Worm (Caenorhabditis elegans) whole organism, L3 larva: Measurements from ENCODE around the gene chil-9.

Source experiments
- R02D3.7 ChIP-seq: fragments of 150-350 bp; optimal IDR thresholded peaks from 2 replicates; lab custom pipeline; 2014; ENCODE audit warnings: missing biosample characterization, missing genetic modification characterization
- ZK546.5 ChIP-seq: sonication (generic microtip); optimal IDR thresholded peaks from 2 replicates; lab custom pipeline; 2017; ENCODE audit warnings: missing biosample characterization, missing genetic modification characterization
- aly-2 ChIP-seq: fragments of 150-350 bp; optimal IDR thresholded peaks from 2 replicates; lab custom pipeline; 2014; ENCODE audit warnings: missing biosample characterization, missing genetic modification characterization
- ama-1 ChIP-seq: fragments of 150-350 bp; optimal IDR thresholded peaks from 2 replicates; lab custom pipeline; 2018
- ceh-16 ChIP-seq: sonication (generic microtip); optimal IDR thresholded peaks from 2 replicates; lab custom pipeline; 2017; ENCODE audit warnings: missing biosample characterization, missing genetic modification characterization
- ceh-28 ChIP-seq: fragments of 150-350 bp; optimal IDR thresholded peaks from 2 replicates; lab custom pipeline; 2014; ENCODE audit warnings: missing biosample characterization, missing genetic modification reagents, missing genetic modification characterization
- ceh-82 ChIP-seq: fragments of 150-350 bp; optimal IDR thresholded peaks from 2 replicates; lab custom pipeline; 2014; ENCODE audit warnings: missing biosample characterization, missing genetic modification characterization
- ceh-9 ChIP-seq: sonication (generic microtip); optimal IDR thresholded peaks from 2 replicates; lab custom pipeline; 2018; ENCODE audit warnings: missing biosample characterization, missing genetic modification characterization
- daf-12 ChIP-seq: fragments of 150-350 bp; optimal IDR thresholded peaks from 2 replicates; lab custom pipeline; 2014; ENCODE audit warnings: missing biosample characterization, missing genetic modification reagents, missing genetic modification characterization
- egl-27 ChIP-seq: sonication (generic microtip); optimal IDR thresholded peaks from 4 replicates; lab custom pipeline; 2017; ENCODE audit warnings: missing biosample characterization, missing genetic modification reagents, missing genetic modification characterization
- egl-5 ChIP-seq: fragments of 150-350 bp; optimal IDR thresholded peaks from 2 replicates; lab custom pipeline; 2017; ENCODE audit warnings: missing biosample characterization, missing genetic modification reagents, missing genetic modification characterization, inconsistent platforms
- elt-1 ChIP-seq: fragments of 150-350 bp; optimal IDR thresholded peaks from 2 replicates; lab custom pipeline; 2014; ENCODE audit warnings: missing biosample characterization, missing genetic modification characterization
- elt-2 ChIP-seq: sonication (generic microtip); optimal IDR thresholded peaks from 2 replicates; lab custom pipeline; 2016; ENCODE audit warnings: missing genetic modification reagents, mild to moderate bottlenecking, missing genetic modification characterization, missing compliant biosample characterization
- elt-3 ChIP-seq, 3 experiments: fragments of 150-350 bp in 1 of 3; sonication (generic microtip) in 2 of 3; optimal IDR thresholded peaks; 2 replicates in 2 of 3; 4 replicates in 1 of 3; lab custom pipeline; 2014 to 2017; ENCODE audit warnings: missing biosample characterization in 3 of 3, missing genetic modification characterization in 3 of 3
- eor-1 ChIP-seq, 2 experiments: fragments of 150-350 bp; optimal IDR thresholded peaks; 2 replicates each; lab custom pipeline; 2014 to 2018; ENCODE audit warnings: missing biosample characterization in 2 of 2, missing genetic modification characterization in 2 of 2
- fkh-10 ChIP-seq: sonication (generic microtip); optimal IDR thresholded peaks from 2 replicates; lab custom pipeline; 2017; ENCODE audit warnings: missing biosample characterization, missing genetic modification reagents, missing genetic modification characterization
- fkh-2 ChIP-seq: fragments of 150-350 bp; optimal IDR thresholded peaks from 2 replicates; lab custom pipeline; 2014; ENCODE audit warnings: missing biosample characterization, missing genetic modification reagents, missing genetic modification characterization
- fos-1 ChIP-seq: fragments of 150-350 bp; optimal IDR thresholded peaks from 2 replicates; lab custom pipeline; 2014; ENCODE audit warnings: missing biosample characterization, missing genetic modification characterization
- hmg-11 ChIP-seq: sonication (generic microtip); optimal IDR thresholded peaks from 2 replicates; lab custom pipeline; 2016; ENCODE audit warnings: missing genetic modification characterization, missing compliant biosample characterization
- jun-1 ChIP-seq: fragments of 150-350 bp; optimal IDR thresholded peaks from 2 replicates; lab custom pipeline; 2014; ENCODE audit warnings: missing biosample characterization, missing genetic modification reagents, missing genetic modification characterization
- lin-15B ChIP-seq: fragments of 150-350 bp; optimal IDR thresholded peaks from 2 replicates; lab custom pipeline; 2014; ENCODE audit warnings: missing biosample characterization, missing genetic modification characterization
- lin-39 ChIP-seq: fragments of 150-350 bp; optimal IDR thresholded peaks from 2 replicates; lab custom pipeline; 2018; ENCODE audit warnings: missing biosample characterization, missing genetic modification reagents, missing genetic modification characterization
- lsy-12 ChIP-seq: sonication (generic microtip); optimal IDR thresholded peaks from 2 replicates; lab custom pipeline; 2016; ENCODE audit warnings: mild to moderate bottlenecking, missing genetic modification characterization, missing compliant biosample characterization
- mdl-1 ChIP-seq: fragments of 150-350 bp; optimal IDR thresholded peaks from 2 replicates; lab custom pipeline; 2014; ENCODE audit warnings: missing biosample characterization, missing genetic modification characterization
- mml-1 ChIP-seq: fragments of 150-350 bp; sonication (generic microtip); optimal IDR thresholded peaks from 3 replicates; lab custom pipeline; 2014; ENCODE audit warnings: missing biosample characterization, missing genetic modification characterization
- nfya-1 ChIP-seq: sonication (generic microtip); optimal IDR thresholded peaks from 2 replicates; lab custom pipeline; 2017; ENCODE audit warnings: missing genetic modification characterization, mild to moderate bottlenecking, missing compliant biosample characterization, antibody characterized with exemption, moderate library complexity; ENCODE audit not compliant: insufficient read depth
- nhr-11 ChIP-seq: fragments of 150-350 bp; optimal IDR thresholded peaks from 2 replicates; lab custom pipeline; 2014; ENCODE audit warnings: missing biosample characterization, missing genetic modification characterization
- nhr-12 ChIP-seq: fragments of 150-350 bp; optimal IDR thresholded peaks from 2 replicates; lab custom pipeline; 2014; ENCODE audit warnings: missing biosample characterization, missing genetic modification characterization
- nhr-23 ChIP-seq: fragments of 150-350 bp; optimal IDR thresholded peaks from 2 replicates; lab custom pipeline; 2014; ENCODE audit warnings: missing biosample characterization, missing genetic modification reagents, missing genetic modification characterization
- nhr-237 ChIP-seq: fragments of 150-350 bp; optimal IDR thresholded peaks from 2 replicates; lab custom pipeline; 2014; ENCODE audit warnings: missing biosample characterization, missing genetic modification characterization
- nhr-25 ChIP-seq: sonication (generic microtip); optimal IDR thresholded peaks from 2 replicates; lab custom pipeline; 2017; ENCODE audit warnings: missing biosample characterization, missing genetic modification characterization
- nhr-28 ChIP-seq: fragments of 150-350 bp; optimal IDR thresholded peaks from 2 replicates; lab custom pipeline; 2014; ENCODE audit warnings: missing biosample characterization, missing genetic modification characterization
- nhr-43 ChIP-seq: sonication (generic microtip); optimal IDR thresholded peaks from 2 replicates; lab custom pipeline; 2016; ENCODE audit warnings: mild to moderate bottlenecking, missing genetic modification characterization, missing compliant biosample characterization; ENCODE audit not compliant: poor library complexity, severe bottlenecking
- nhr-67 ChIP-seq: fragments of 150-350 bp; optimal IDR thresholded peaks from 2 replicates; lab custom pipeline; 2014; ENCODE audit warnings: missing biosample characterization, missing genetic modification characterization
- nhr-76 ChIP-seq: fragments of 150-350 bp; sonication (generic microtip); optimal IDR thresholded peaks from 5 replicates; lab custom pipeline; 2014; ENCODE audit warnings: missing biosample characterization, missing genetic modification characterization
- nhr-77 ChIP-seq: fragments of 150-350 bp; optimal IDR thresholded peaks from 2 replicates; lab custom pipeline; 2014; ENCODE audit warnings: missing biosample characterization, missing genetic modification characterization
- pha-4 ChIP-seq: fragments of 150-350 bp; optimal IDR thresholded peaks from 2 replicates; lab custom pipeline; 2014; ENCODE audit warnings: missing biosample characterization, missing genetic modification reagents, missing genetic modification characterization
- pqm-1 ChIP-seq: fragments of 150-350 bp; optimal IDR thresholded peaks from 2 replicates; lab custom pipeline; 2017; ENCODE audit warnings: missing biosample characterization, missing genetic modification characterization, inconsistent platforms
- sea-2 ChIP-seq: fragments of 150-350 bp; sonication (generic microtip); optimal IDR thresholded peaks from 4 replicates; lab custom pipeline; 2014; ENCODE audit warnings: missing biosample characterization, missing genetic modification reagents, missing genetic modification characterization
- skn-1 ChIP-seq: fragments of 150-350 bp; optimal IDR thresholded peaks from 2 replicates; lab custom pipeline; 2014; ENCODE audit warnings: missing biosample characterization, missing genetic modification characterization
- snpc-4 ChIP-seq: fragments of 150-350 bp; optimal IDR thresholded peaks from 2 replicates; lab custom pipeline; 2014; ENCODE audit warnings: missing biosample characterization, missing genetic modification characterization
- tbx-2 ChIP-seq: sonication (generic microtip); optimal IDR thresholded peaks from 2 replicates; lab custom pipeline; 2016; ENCODE audit warnings: mild to moderate bottlenecking, missing genetic modification characterization, missing compliant biosample characterization
- unc-39 ChIP-seq: sonication (generic microtip); optimal IDR thresholded peaks from 4 replicates; lab custom pipeline; 2017; ENCODE audit warnings: missing biosample characterization, missing genetic modification characterization
- unc-62 ChIP-seq: fragments of 150-350 bp; sonication (generic microtip); optimal IDR thresholded peaks from 4 replicates; lab custom pipeline; 2014; ENCODE audit warnings: missing biosample characterization, missing genetic modification reagents, missing genetic modification characterization
- zag-1 ChIP-seq: fragments of 150-350 bp; optimal IDR thresholded peaks from 2 replicates; lab custom pipeline; 2014; ENCODE audit warnings: missing biosample characterization, missing genetic modification characterization
- ztf-11 ChIP-seq: fragments of 150-350 bp; optimal IDR thresholded peaks from 2 replicates; lab custom pipeline; 2014; ENCODE audit warnings: missing biosample characterization, missing genetic modification characterization
- ztf-4 ChIP-seq: fragments of 150-350 bp; optimal IDR thresholded peaks from 2 replicates; lab custom pipeline; 2014; ENCODE audit warnings: missing biosample characterization, missing genetic modification characterization

chil-9 gene

DNA sequence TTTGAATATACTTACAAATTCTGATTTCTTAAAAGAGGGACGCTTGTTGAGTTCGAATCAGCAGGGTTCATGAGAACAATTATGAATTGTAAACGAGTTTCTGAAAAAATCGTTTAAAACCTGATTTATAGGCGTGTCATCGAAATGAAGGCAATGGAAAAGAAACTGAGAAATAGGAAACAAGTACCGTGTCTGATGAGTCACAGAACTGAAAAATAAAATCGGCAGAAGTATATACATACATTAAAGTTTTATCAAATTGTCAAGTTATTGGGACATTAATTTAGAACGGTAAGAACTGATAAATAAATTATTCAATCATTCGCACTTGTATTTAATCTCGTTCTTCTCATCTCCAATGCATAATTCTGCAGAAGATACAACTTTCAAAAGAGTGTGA lies at the start of gene chil-9:
chil-9 (minus strand) TSS at position 101 of the 400 bp plus-strand sequence.
- TF ChIP-seq elt-2 (tag; lab: Kevin White, UChicago) (no peak), pqm-1 (no peak), nhr-23 (tag; lab: Kevin White, UChicago) (no peak)

DNA sequence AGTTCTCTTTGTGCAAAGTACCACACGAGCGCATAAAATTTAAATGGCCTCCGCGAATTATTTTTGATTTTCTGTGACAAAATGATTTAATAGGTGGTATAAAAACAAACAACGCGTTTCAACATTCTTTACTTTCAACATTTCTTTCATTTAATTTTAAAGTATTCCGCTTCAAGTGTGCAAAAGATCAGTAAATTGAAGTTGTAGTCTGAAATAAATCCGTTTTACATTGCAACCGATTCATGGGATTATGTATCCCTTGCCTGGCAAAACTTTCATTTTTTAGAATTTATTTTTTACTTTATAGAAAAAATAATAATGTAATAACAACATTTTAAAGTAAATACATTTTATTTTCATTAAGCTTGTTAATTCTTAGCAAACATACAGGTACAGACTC lies 49.3 kb upstream of the chil-9 start, which contains the start of gene F26C11.1:
F26C11.1 (plus strand) TSS at position 301 of the 400 bp plus-strand sequence.
- TF ChIP-seq egl-27 (tag; lab: Kevin White, UChicago) (no peak), lsy-12 (tag; lab: Kevin White, UChicago) (no peak), ceh-28 (no peak), ztf-4 (tag; lab: Kevin White, UChicago) (no peak), nhr-43 (tag; lab: Kevin White, UChicago) (no peak), ceh-82 (tag; lab: Kevin White, UChicago) (no peak), lin-39 (tag; lab: Kevin White, UChicago) (no peak), egl-5 (no peak), ama-1 (lab: Kevin White, UChicago) (no peak), ZK546.5 (tag; lab: Kevin White, UChicago) (no peak), jun-1 (tag; lab: Kevin White, UChicago) (no peak), unc-39 (no peak), snpc-4 (tag; lab: Kevin White, UChicago) (no peak), elt-2 (tag; lab: Kevin White, UChicago) (no peak), nhr-67 (tag; lab: Kevin White, UChicago) (no peak), nhr-76 (tag; lab: Kevin White, UChicago) (no peak), ztf-11 (tag; lab: Kevin White, UChicago) (no peak), elt-3 (tag; optimal IDR thresholded peaks at IDR 0.05; lab: Kevin White, UChicago) (no peak)

DNA sequence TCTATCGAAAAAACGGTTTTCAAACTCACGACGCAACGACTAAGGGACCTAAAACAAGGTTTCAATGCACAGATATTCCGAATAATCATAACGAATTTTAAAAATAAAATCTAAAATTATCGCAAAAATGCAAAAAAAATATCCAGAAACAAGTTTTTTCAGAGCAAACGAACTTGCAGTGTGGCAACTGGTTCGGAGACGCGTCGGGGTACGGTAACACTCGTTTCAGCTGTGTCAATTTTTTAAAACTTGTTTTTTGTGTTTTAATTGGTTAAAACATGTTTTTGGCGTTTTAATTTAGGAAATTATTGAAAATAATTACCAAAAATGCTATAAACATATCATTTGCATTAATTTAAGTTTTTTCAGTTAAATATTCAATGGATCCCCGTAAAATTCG lies 47.3 kb upstream of the chil-9 start, which contains the start of gene C08H9.16:
C08H9.16 (plus strand) TSS at position 370 of the 400 bp plus-strand sequence.
- no peak for TF ChIP-seq nhr-67 (tag; lab: Kevin White, UChicago)
- no peak for TF ChIP-seq unc-62
- no peak for TF ChIP-seq fkh-2 (tag; lab: Kevin White, UChicago)
- TF ChIP-seq sea-2 (GFP tag; lab: Kevin White, UChicago) = no peak
- TF ChIP-seq lsy-12 (tag; lab: Kevin White, UChicago) = no peak
- peak; percentile 21 for TF ChIP-seq elt-2 (tag; lab: Kevin White, UChicago)
- TF ChIP-seq ceh-28 = peak; percentile 14
- no peak for TF ChIP-seq nhr-28 (tag; lab: Kevin White, UChicago)
- TF ChIP-seq mml-1 (tag; lab: Kevin White, UChicago) = no peak
- TF ChIP-seq aly-2 (tag; lab: Kevin White, UChicago) = no peak
- no peak for TF ChIP-seq elt-1 (tag; lab: Kevin White, UChicago)
- no peak for TF ChIP-seq daf-12 (tag; lab: Kevin White, UChicago)
- TF ChIP-seq ZK546.5 (tag; lab: Kevin White, UChicago) = no peak
- TF ChIP-seq zag-1 (tag; lab: Kevin White, UChicago) = no peak
- TF ChIP-seq ceh-9 (tag; lab: Kevin White, UChicago) = no peak
- peak; percentile 78 for TF ChIP-seq pha-4 (tag; lab: Kevin White, UChicago)
- TF ChIP-seq R02D3.7 (tag; lab: Kevin White, UChicago) = peak; percentile 28
- TF ChIP-seq unc-39 = no peak
- TF ChIP-seq hmg-11 (tag; lab: Kevin White, UChicago) = peak; percentile 52
- TF ChIP-seq nhr-11 (tag; lab: Kevin White, UChicago) = no peak
- peak; percentile 26 for TF ChIP-seq nhr-25 (tag; lab: Kevin White, UChicago)
- no peak for TF ChIP-seq nhr-76 (tag; lab: Kevin White, UChicago)
- no peak for TF ChIP-seq skn-1 (tag; lab: Kevin White, UChicago)
- TF ChIP-seq ztf-4 (tag; lab: Kevin White, UChicago) = no peak
- TF ChIP-seq fkh-10 (GFP tag; lab: Kevin White, UChicago) = no peak
- TF ChIP-seq mdl-1 (tag; lab: Kevin White, UChicago) = no peak
- peak; percentile 52 for TF ChIP-seq lin-15B (tag; lab: Kevin White, UChicago)
- TF ChIP-seq nhr-77 = peak; percentile 17
- no peak for TF ChIP-seq egl-27 (tag; lab: Kevin White, UChicago)
- TF ChIP-seq nfya-1 (tag; lab: Kevin White, UChicago) = peak; percentile 97
- no peak for TF ChIP-seq ceh-82 (tag; lab: Kevin White, UChicago)
- TF ChIP-seq nhr-23 (tag; lab: Kevin White, UChicago) = peak; percentile 87
- TF ChIP-seq ama-1 (lab: Kevin White, UChicago) = no peak
- TF ChIP-seq fos-1 = no peak
- TF ChIP-seq ceh-16 = no peak
- TF ChIP-seq ztf-11 (tag; lab: Kevin White, UChicago) = no peak
- no peak for TF ChIP-seq tbx-2 (tag; lab: Kevin White, UChicago)
- peak; percentile 37 for TF ChIP-seq nhr-43 (tag; lab: Kevin White, UChicago)
- peak; percentile 14 for TF ChIP-seq lin-39 (tag; lab: Kevin White, UChicago)
- TF ChIP-seq elt-3 (tag; optimal IDR thresholded peaks at IDR 0.05; lab: Kevin White, UChicago) = no peak
- TF ChIP-seq eor-1 (tag; optimal IDR thresholded peaks at IDR 0.05; lab: Kevin White, UChicago) = no peak
- peak; percentile 9 for TF ChIP-seq egl-5
- no peak for TF ChIP-seq jun-1 (tag; lab: Kevin White, UChicago)
- peak; percentile 69 for TF ChIP-seq snpc-4 (tag; lab: Kevin White, UChicago)
- no peak for TF ChIP-seq pqm-1
- TF ChIP-seq nhr-12 = no peak
- TF ChIP-seq nhr-237 = no peak
